Worm (Caenorhabditis elegans) whole organism, L2 larva: ENCODE measurements around the gene mnr-1.

ENCODE experiments used
- C34F6.9 ChIP-seq: fragments of 150-350 bp; optimal IDR thresholded peaks from 2 replicates; lab custom pipeline; 2014; ENCODE audit warnings: missing biosample characterization, missing genetic modification characterization
- F13H6.1 ChIP-seq: sonication (generic microtip); optimal IDR thresholded peaks from 2 replicates; lab custom pipeline; 2016; ENCODE audit warnings: missing genetic modification characterization, missing compliant biosample characterization
- R02D3.7 ChIP-seq: fragments of 150-350 bp; optimal IDR thresholded peaks from 2 replicates; lab custom pipeline; 2014; ENCODE audit warnings: missing biosample characterization, missing genetic modification characterization
- alr-1 ChIP-seq: fragments of 150-350 bp; optimal IDR thresholded peaks from 2 replicates; lab custom pipeline; 2014; ENCODE audit warnings: missing biosample characterization, missing genetic modification characterization
- aly-2 ChIP-seq: fragments of 150-350 bp; optimal IDR thresholded peaks from 2 replicates; lab custom pipeline; 2014; ENCODE audit warnings: missing biosample characterization, missing genetic modification characterization
- ama-1 ChIP-seq: fragments of 150-350 bp; optimal IDR thresholded peaks from 2 replicates; lab custom pipeline; 2018; ENCODE audit warnings: inconsistent platforms
- blmp-1 ChIP-seq: sonication (generic microtip); optimal IDR thresholded peaks from 2 replicates; lab custom pipeline; 2017; ENCODE audit warnings: missing genetic modification characterization, mild to moderate bottlenecking, missing compliant biosample characterization, antibody characterized with exemption, moderate library complexity; ENCODE audit not compliant: insufficient read depth
- ceh-16 ChIP-seq: fragments of 150-350 bp; optimal IDR thresholded peaks from 2 replicates; lab custom pipeline; 2014; ENCODE audit warnings: missing biosample characterization, missing genetic modification characterization
- ceh-82 ChIP-seq: fragments of 150-350 bp; optimal IDR thresholded peaks from 2 replicates; lab custom pipeline; 2014; ENCODE audit warnings: missing biosample characterization, missing genetic modification characterization
- crh-2 ChIP-seq: sonication (generic microtip); optimal IDR thresholded peaks from 2 replicates; lab custom pipeline; 2017; ENCODE audit warnings: missing biosample characterization, missing genetic modification characterization
- dmd-4 ChIP-seq: sonication (generic microtip); optimal IDR thresholded peaks from 2 replicates; lab custom pipeline; 2017; ENCODE audit warnings: missing biosample characterization, missing genetic modification characterization
- egl-27 ChIP-seq: sonication (generic microtip); optimal IDR thresholded peaks from 3 replicates; lab custom pipeline; 2017; ENCODE audit warnings: missing biosample characterization, missing genetic modification reagents, missing genetic modification characterization
- elt-1 ChIP-seq: fragments of 150-350 bp; optimal IDR thresholded peaks from 2 replicates; lab custom pipeline; 2014; ENCODE audit warnings: missing biosample characterization, missing genetic modification characterization
- elt-3 ChIP-seq: sonication (generic microtip); optimal IDR thresholded peaks from 2 replicates; lab custom pipeline; 2017; ENCODE audit warnings: missing biosample characterization, missing genetic modification characterization
- fos-1 ChIP-seq: fragments of 150-350 bp; optimal IDR thresholded peaks from 2 replicates; lab custom pipeline; 2014; ENCODE audit warnings: missing biosample characterization, missing genetic modification characterization
- lin-11 ChIP-seq: fragments of 150-350 bp; sonication (generic microtip); optimal IDR thresholded peaks from 2 replicates; lab custom pipeline; 2014; ENCODE audit warnings: missing biosample characterization, missing genetic modification characterization, inconsistent platforms, mixed read lengths
- lsy-2 ChIP-seq, 2 experiments: fragments of 150-350 bp in 1 of 2; sonication (generic microtip) in 1 of 2; optimal IDR thresholded peaks; 2 replicates each; lab custom pipeline; 2014 to 2017; ENCODE audit warnings: missing biosample characterization in 2 of 2, missing genetic modification characterization in 2 of 2
- mab-5 ChIP-seq: fragments of 150-350 bp; optimal IDR thresholded peaks from 2 replicates; lab custom pipeline; 2014; ENCODE audit warnings: missing biosample characterization, missing genetic modification characterization
- mbf-1 ChIP-seq: sonication (generic microtip); optimal IDR thresholded peaks from 2 replicates; lab custom pipeline; 2017; ENCODE audit warnings: missing biosample characterization, missing genetic modification characterization
- mdl-1 ChIP-seq, 2 experiments: fragments of 150-350 bp in 1 of 2; sonication (generic microtip) in 1 of 2; optimal IDR thresholded peaks; 2 replicates each; lab custom pipeline; 2017; ENCODE audit warnings: missing biosample characterization in 2 of 2, missing genetic modification characterization in 2 of 2
- nhr-11 ChIP-seq: fragments of 150-350 bp; optimal IDR thresholded peaks from 2 replicates; lab custom pipeline; 2014; ENCODE audit warnings: missing biosample characterization, missing genetic modification characterization
- nhr-12 ChIP-seq: fragments of 150-350 bp; optimal IDR thresholded peaks from 2 replicates; lab custom pipeline; 2014; ENCODE audit warnings: missing biosample characterization, missing genetic modification characterization
- nhr-21 ChIP-seq: fragments of 150-350 bp; optimal IDR thresholded peaks from 2 replicates; lab custom pipeline; 2014; ENCODE audit warnings: missing biosample characterization, missing genetic modification characterization
- nhr-23 ChIP-seq: fragments of 150-350 bp; optimal IDR thresholded peaks from 2 replicates; lab custom pipeline; 2014; ENCODE audit warnings: missing biosample characterization, missing genetic modification reagents, missing genetic modification characterization
- nhr-237 ChIP-seq: fragments of 150-350 bp; optimal IDR thresholded peaks from 2 replicates; lab custom pipeline; 2014; ENCODE audit warnings: missing biosample characterization, missing genetic modification characterization
- nhr-25 ChIP-seq: fragments of 150-350 bp; sonication (generic microtip); optimal IDR thresholded peaks from 3 replicates; lab custom pipeline; 2014; ENCODE audit warnings: missing biosample characterization, missing genetic modification characterization
- nhr-6 ChIP-seq: fragments of 150-350 bp; optimal IDR thresholded peaks from 2 replicates; lab custom pipeline; 2014; ENCODE audit warnings: missing biosample characterization, missing genetic modification characterization
- nhr-77 ChIP-seq: fragments of 150-350 bp; optimal IDR thresholded peaks from 2 replicates; lab custom pipeline; 2014; ENCODE audit warnings: missing biosample characterization, missing genetic modification characterization
- peb-1 ChIP-seq: fragments of 150-350 bp; optimal IDR thresholded peaks from 2 replicates; lab custom pipeline; 2014; ENCODE audit warnings: missing biosample characterization, missing genetic modification characterization
- sem-4 ChIP-seq: fragments of 150-350 bp; optimal IDR thresholded peaks from 2 replicates; lab custom pipeline; 2014; ENCODE audit warnings: missing biosample characterization, missing genetic modification reagents, missing genetic modification characterization
- sma-3 ChIP-seq: sonication (generic microtip); optimal IDR thresholded peaks from 2 replicates; lab custom pipeline; 2016; ENCODE audit warnings: missing genetic modification reagents, missing genetic modification characterization, missing compliant biosample characterization
- snpc-4 ChIP-seq: fragments of 150-350 bp; optimal IDR thresholded peaks from 2 replicates; lab custom pipeline; 2014; ENCODE audit warnings: missing biosample characterization, missing genetic modification characterization
- unc-39 ChIP-seq: fragments of 150-350 bp; optimal IDR thresholded peaks from 2 replicates; lab custom pipeline; 2014; ENCODE audit warnings: missing biosample characterization, missing genetic modification characterization
- unc-55 ChIP-seq: fragments of 150-350 bp; sonication (generic microtip); optimal IDR thresholded peaks from 3 replicates; lab custom pipeline; 2014; ENCODE audit warnings: missing biosample characterization, missing genetic modification reagents, missing genetic modification characterization
- unc-62 ChIP-seq: fragments of 150-350 bp; optimal IDR thresholded peaks from 2 replicates; lab custom pipeline; 2014; ENCODE audit warnings: missing biosample characterization, missing genetic modification reagents, missing genetic modification characterization
- zag-1 ChIP-seq: fragments of 150-350 bp; optimal IDR thresholded peaks from 2 replicates; lab custom pipeline; 2014; ENCODE audit warnings: missing biosample characterization, missing genetic modification characterization
- ztf-1 ChIP-seq: fragments of 200-800 bp; sonication (Bioruptor generic); conservative IDR thresholded peaks from 2 replicates; pipeline ENCODE4 v1.3.6; 2022; ENCODE audit warnings: missing genetic modification characterization, missing compliant biosample characterization
- ztf-11 ChIP-seq: sonication (generic microtip); optimal IDR thresholded peaks from 2 replicates; lab custom pipeline; 2017; ENCODE audit warnings: missing biosample characterization, missing genetic modification characterization
- ztf-4 ChIP-seq: fragments of 150-350 bp; optimal IDR thresholded peaks from 2 replicates; lab custom pipeline; 2014; ENCODE audit warnings: missing biosample characterization, missing genetic modification characterization

mnr-1 gene

ce11 chrV:20623060-20623459 is 31.4 kb upstream of the mnr-1 start, which contains the start of gene F46B3.8:
TSS of gene F46B3.8 (minus strand) at chrV:20623160.
- TF ChIP-seq nhr-23 (tag; lab: Kevin White, UChicago) (no peak), unc-39 (no peak), nhr-12 (tag; lab: Kevin White, UChicago) (no peak), elt-1 (no peak), ceh-16 (tag; lab: Kevin White, UChicago) (no peak)

- no peak for TF ChIP-seq nhr-25 (tag; lab: Kevin White, UChicago)
- no peak for TF ChIP-seq sem-4
- no peak for TF ChIP-seq mab-5 (tag; lab: Kevin White, UChicago)
- no peak for TF ChIP-seq dmd-4 (tag; lab: Kevin White, UChicago)
- TF ChIP-seq unc-62 (GFP tag; lab: Kevin White, UChicago), result no peak
Measured at ce11 chrV:20625260-20625659, 29.2 kb upstream of the mnr-1 start.

ce11 chrV:20626043-20626761 is 28.2 kb upstream of the mnr-1 start, which contains the start of the genes F46B3.9 and srz-18:
TSS of gene F46B3.9 (minus strand) at chrV:20626143.
TSS of gene srz-18 (plus strand) at chrV:20626711.
- no peak for TF ChIP-seq alr-1 (tag; lab: Kevin White, UChicago)
- no peak for TF ChIP-seq ztf-1 (GFP tag; lab: Robert Waterston, UW)
- no peak for TF ChIP-seq egl-27 (tag; lab: Kevin White, UChicago)
- TF ChIP-seq snpc-4, result no peak
- TF ChIP-seq mab-5 (tag; lab: Kevin White, UChicago), result no peak
- no peak for TF ChIP-seq fos-1
- TF ChIP-seq zag-1 (tag; lab: Kevin White, UChicago), result no peak
- TF ChIP-seq nhr-6 (tag; lab: Kevin White, UChicago), result no peak
- no peak for TF ChIP-seq nhr-12 (tag; lab: Kevin White, UChicago)
- TF ChIP-seq F13H6.1 (tag; lab: Kevin White, UChicago), result no peak
- no peak for TF ChIP-seq nhr-77 (tag; lab: Kevin White, UChicago)
- TF ChIP-seq C34F6.9 (tag; lab: Kevin White, UChicago), result no peak
- TF ChIP-seq crh-2, result no peak
- no peak for TF ChIP-seq unc-39
- no peak for TF ChIP-seq blmp-1
- no peak for TF ChIP-seq lsy-2 (tag; optimal IDR thresholded peaks at IDR 0.05; lab: Kevin White, UChicago)
- no peak for TF ChIP-seq sem-4
- TF ChIP-seq ztf-11, result no peak

ce11 chrV:20631255-20631654 is 23.2 kb upstream of the mnr-1 start, which contains the start of gene F46B3.14:
TSS of gene F46B3.14 (minus strand) at chrV:20631355.
- no peak for TF ChIP-seq peb-1 (tag; lab: Kevin White, UChicago)
- TF ChIP-seq nhr-237 (tag; lab: Kevin White, UChicago), result no peak
- TF ChIP-seq crh-2, result no peak
- no peak for TF ChIP-seq R02D3.7 (tag; lab: Kevin White, UChicago)
- TF ChIP-seq nhr-23 (tag; lab: Kevin White, UChicago), result no peak
- no peak for TF ChIP-seq mbf-1 (tag; lab: Kevin White, UChicago)
- no peak for TF ChIP-seq ztf-1 (GFP tag; lab: Robert Waterston, UW)
- no peak for TF ChIP-seq mdl-1 (tag; optimal IDR thresholded peaks at IDR 0.05; lab: Kevin White, UChicago)
- TF ChIP-seq elt-1, result no peak
- no peak for TF ChIP-seq nhr-77 (tag; lab: Kevin White, UChicago)
- no peak for TF ChIP-seq nhr-21 (tag; lab: Kevin White, UChicago)
- TF ChIP-seq, all 48 proteins: peak for 0

DNA sequence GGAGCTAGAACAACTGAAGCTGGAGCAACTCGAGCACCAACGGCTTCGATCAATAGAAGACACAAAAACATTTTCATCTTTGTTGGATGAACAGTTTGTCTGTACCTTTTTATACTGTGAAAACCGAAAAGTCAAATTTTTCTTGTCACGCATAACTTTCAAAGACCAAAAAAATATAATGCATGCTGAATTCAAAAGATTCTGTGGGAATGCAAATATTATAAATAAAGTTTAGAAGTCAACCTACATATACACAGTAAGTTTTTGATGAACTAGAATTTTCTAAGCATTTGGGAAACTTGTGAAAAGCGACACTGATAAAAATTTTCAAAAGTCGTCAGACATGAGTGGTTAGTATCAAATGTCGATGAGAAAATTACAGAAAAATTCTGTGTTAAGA is 20.8 kb upstream of the mnr-1 start, which contains the start of gene F46B3.15:
Gene F46B3.15, minus strand, starts transcription at position 101 of the 400 bp plus-strand sequence.
- TF ChIP-seq ceh-82 (tag; lab: Kevin White, UChicago), result no peak

- no peak for TF ChIP-seq crh-2
- no peak for TF ChIP-seq fos-1
- no peak for TF ChIP-seq ama-1 (lab: Kevin White, UChicago)
- TF ChIP-seq egl-27 (tag; lab: Kevin White, UChicago), result no peak
- no peak for TF ChIP-seq ztf-4 (tag; lab: Kevin White, UChicago)
- no peak for TF ChIP-seq unc-55 (GFP tag; lab: Kevin White, UChicago)
- TF ChIP-seq nhr-12 (tag; lab: Kevin White, UChicago), result no peak
- TF ChIP-seq lin-11 (tag; lab: Kevin White, UChicago), result no peak
- no peak for TF ChIP-seq ztf-1 (GFP tag; lab: Robert Waterston, UW)
- TF ChIP-seq elt-3 (tag; lab: Kevin White, UChicago), result no peak
- no peak for TF ChIP-seq aly-2
- TF ChIP-seq nhr-77 (tag; lab: Kevin White, UChicago), result no peak
- TF ChIP-seq nhr-11, result no peak
- TF ChIP-seq unc-62 (GFP tag; lab: Kevin White, UChicago), result no peak
- no peak for TF ChIP-seq sma-3 (GFP tag; lab: Kevin White, UChicago)
- TF ChIP-seq C34F6.9 (tag; lab: Kevin White, UChicago), result no peak
- TF ChIP-seq sem-4, result no peak
- no peak for TF ChIP-seq ceh-16 (tag; lab: Kevin White, UChicago)
- TF ChIP-seq zag-1 (tag; lab: Kevin White, UChicago), result no peak
Measured at ce11 chrV:20634330-20634729, 20.1 kb upstream of the mnr-1 start, which contains the start of gene F46B3.16. TSS of gene F46B3.16 (plus strand) at chrV:20634630.
